Worm (Caenorhabditis elegans): Measurements from ENCODE around the gene ugt-63.

ugt-63 gene

ce11 chrV:5098925-5099324 lies 11.6 kb downstream of the ugt-63 start, which contains the start of gene unc-46:
Gene unc-46 (minus strand): TSS chrV:5099025.
- no peak for TF ChIP-seq hpl-2 (GFP tag; optimal IDR thresholded peaks at IDR 0.05)
- no peak for TF ChIP-seq efl-1 (optimal IDR thresholded peaks at IDR 0.05)
- peak in 1 of 2 experiments; percentile 72 for TF ChIP-seq efl-1 (GFP tag; optimal IDR thresholded peaks at IDR 0.05 in 1 of 2)
- no peak for TF ChIP-seq ceh-88 (GFP tag; IDR thresholded peaks at IDR 0.05)
- no peak for TF ChIP-seq nhr-90 (tag; optimal IDR thresholded peaks at IDR 0.05; ENCODE audit: poor library complexity)
- no peak for TF ChIP-seq alr-1 (tag; optimal IDR thresholded peaks at IDR 0.05; ENCODE audit: borderline replicate concordance)

- TF ChIP-seq skn-1 (tag; optimal IDR thresholded peaks at IDR 0.05), result no peak
- no peak for TF ChIP-seq alr-1 (tag; optimal IDR thresholded peaks at IDR 0.05; ENCODE audit: borderline replicate concordance)
- TF ChIP-seq lin-39 (tag; optimal IDR thresholded peaks at IDR 0.05), result no peak
- no peak for TF ChIP-seq fkh-8 (tag; optimal IDR thresholded peaks at IDR 0.05)
- TF ChIP-seq ztf-4 (tag; optimal IDR thresholded peaks at IDR 0.05), result no peak
- no peak for TF ChIP-seq hpl-2 (GFP tag; optimal IDR thresholded peaks at IDR 0.05)
- TF ChIP-seq swsn-7 (tag; optimal IDR thresholded peaks at IDR 0.05), result no peak
- TF ChIP-seq nhr-47 (tag; optimal IDR thresholded peaks at IDR 0.05), result no peak
- TF ChIP-seq zip-4 (GFP tag; optimal IDR thresholded peaks at IDR 0.05), result no peak
- TF ChIP-seq lin-14 (GFP tag; optimal IDR thresholded peaks at IDR 0.05), result no peak
- TF ChIP-seq aha-1 (tag; optimal IDR thresholded peaks at IDR 0.05), result no peak
- TF ChIP-seq fkh-4 (tag; optimal IDR thresholded peaks at IDR 0.05; ENCODE audit: borderline replicate concordance), result no peak
- TF ChIP-seq lin-15B (tag; optimal IDR thresholded peaks at IDR 0.05), result no peak
- TF ChIP-seq ceh-63 (GFP tag; optimal IDR thresholded peaks at IDR 0.05), result no peak
- no peak for TF ChIP-seq ets-5 (GFP tag; IDR thresholded peaks at IDR 0.05)
- no peak for TF ChIP-seq unc-98 (GFP tag; IDR thresholded peaks at IDR 0.05)
- no peak for TF ChIP-seq blmp-1 (tag; optimal IDR thresholded peaks at IDR 0.05)
- no peak for TF ChIP-seq unc-62 (GFP tag; optimal IDR thresholded peaks at IDR 0.05)
- no peak for TF ChIP-seq lin-35 (GFP tag; optimal IDR thresholded peaks at IDR 0.05)
- no peak for TF ChIP-seq ces-1 (GFP tag; optimal IDR thresholded peaks at IDR 0.05)
These were observed 13.5 kb downstream of the ugt-63 start, which contains the start of gene C04F5.2 for ce11 chrV:5097035-5097434. Gene C04F5.2 (minus strand): TSS chrV:5097135.

ce11 chrV:5090386-5090785 lies 20.2 kb downstream of the ugt-63 start:
- TF ChIP-seq fkh-10 (GFP tag; optimal IDR thresholded peaks at IDR 0.05) (peak; percentile 52), nhr-90 (tag; optimal IDR thresholded peaks at IDR 0.05; ENCODE audit: poor library complexity) (no peak), lin-35 (GFP tag; optimal IDR thresholded peaks at IDR 0.05) (no peak), hlh-4 (tag; optimal IDR thresholded peaks at IDR 0.05) (no peak), unc-30 (tag; optimal IDR thresholded peaks at IDR 0.05) (no peak), pqm-1 (tag; optimal IDR thresholded peaks at IDR 0.05) (no peak), fkh-8 (tag; optimal IDR thresholded peaks at IDR 0.05) (peak; percentile 3), lin-14 (GFP tag; optimal IDR thresholded peaks at IDR 0.05) (peak; percentile 59), nhr-47 (tag; optimal IDR thresholded peaks at IDR 0.05) (peak; percentile 18), nhr-28 (tag; optimal IDR thresholded peaks at IDR 0.05) (no peak), sup-37 (GFP tag; optimal IDR thresholded peaks at IDR 0.05) (no peak), hlh-17 (GFP tag; optimal IDR thresholded peaks at IDR 0.05; ENCODE audit: borderline replicate concordance) (no peak), lsy-2 (tag; optimal IDR thresholded peaks at IDR 0.05) (peak in 1 of 2 experiments; percentile 2)

ce11 chrV:5089497-5090134 lies 21.0 kb downstream of the ugt-63 start, which contains the start of gene glb-32:
Gene glb-32 (minus strand): TSS chrV:5089547.
- TF ChIP-seq zip-4 (GFP tag; optimal IDR thresholded peaks at IDR 0.05) (no peak), grh-1 (GFP tag; IDR thresholded peaks at IDR 0.05) (no peak), sptf-1 (tag; optimal IDR thresholded peaks at IDR 0.05) (no peak), dsc-1 (tag; optimal IDR thresholded peaks at IDR 0.05) (no peak), fkh-4 (tag; optimal IDR thresholded peaks at IDR 0.05; ENCODE audit: borderline replicate concordance) (no peak), ceh-8 (GFP tag; optimal IDR thresholded peaks at IDR 0.05) (no peak), lin-39 (tag; optimal IDR thresholded peaks at IDR 0.05) (no peak), pqm-1 (tag; optimal IDR thresholded peaks at IDR 0.05) (no peak), nhr-237 (tag; optimal IDR thresholded peaks at IDR 0.05) (no peak), unc-86 (tag; optimal IDR thresholded peaks at IDR 0.05) (peak; percentile 75), snu-23 (GFP tag; optimal IDR thresholded peaks at IDR 0.05) (no peak), pax-3 (tag; optimal IDR thresholded peaks at IDR 0.05) (no peak), nhr-77 (tag; optimal IDR thresholded peaks at IDR 0.05) (no peak), nhr-47 (tag; optimal IDR thresholded peaks at IDR 0.05) (peak; percentile 24), nhr-20 (tag; optimal IDR thresholded peaks at IDR 0.05) (no peak), nhr-76 (tag; optimal IDR thresholded peaks at IDR 0.05) (no peak), nhr-90 (tag; optimal IDR thresholded peaks at IDR 0.05; ENCODE audit: poor library complexity) (no peak), lin-35 (GFP tag; optimal IDR thresholded peaks at IDR 0.05) (no peak), egl-13 (tag; optimal IDR thresholded peaks at IDR 0.05) (peak; percentile 80), lin-14 (GFP tag; optimal IDR thresholded peaks at IDR 0.05) (peak; percentile 71), unc-130 (tag; optimal IDR thresholded peaks at IDR 0.05) (no peak), fos-1 (tag; optimal IDR thresholded peaks at IDR 0.05) (no peak), unc-62 (GFP tag; optimal IDR thresholded peaks at IDR 0.05) (no peak)
